Fruit fly (Drosophila melanogaster) Kc167 (cell line): ENCODE measurements around the gene COX6CL.

Experiments
- Myc ChIP-seq: fragments of >200 bp; optimal IDR thresholded peaks from 2 replicates; lab custom pipeline; 2017; ENCODE audit warnings: missing external identifiers
- Sin3A ChIP-seq: fragments of >200 bp; optimal IDR thresholded peaks from 2 replicates; lab custom pipeline; 2018; ENCODE audit warnings: missing external identifiers
- h ChIP-seq: fragments of >200 bp; optimal IDR thresholded peaks from 3 replicates; lab custom pipeline; 2018; ENCODE audit warnings: missing external identifiers
- insv ChIP-seq: fragments of >200 bp; optimal IDR thresholded peaks from 3 replicates; lab custom pipeline; 2018; ENCODE audit warnings: missing external identifiers
- psq ChIP-seq: fragments of >200 bp; optimal IDR thresholded peaks from 2 replicates; lab custom pipeline; 2017; ENCODE audit warnings: missing external identifiers

DNA sequence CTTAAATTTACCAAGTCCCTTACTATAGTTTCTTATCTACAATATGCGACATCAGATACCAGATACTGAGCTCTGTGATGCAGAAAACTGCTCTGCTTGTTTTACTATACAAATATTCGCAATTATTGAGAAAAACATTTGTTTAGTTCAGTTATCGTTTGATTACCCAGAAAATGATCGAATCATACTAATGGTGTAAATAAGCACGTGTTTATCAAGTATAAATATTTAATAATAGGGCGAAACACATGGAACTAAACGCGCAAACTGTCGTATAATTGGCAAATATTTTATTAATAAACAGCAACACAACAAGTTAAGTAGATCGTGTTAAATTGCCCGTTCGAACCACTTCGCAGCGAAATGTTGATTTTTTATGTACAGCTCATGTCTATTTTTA, 20.3 kb downstream of the COX6CL start:
- TF ChIP-seq h, result no peak
- TF ChIP-seq Sin3A, result no peak
- TF ChIP-seq psq, result no peak
- no peak for TF ChIP-seq Myc (lab: Kevin White, UChicago)
- no peak for TF ChIP-seq insv (lab: Kevin White, UChicago)
